Worm (Caenorhabditis elegans) whole organism, young adult: ENCODE data around the gene fbxa-160.
A peak's percentile ranks its signal among the peaks of the same experiment; 100 is the strongest.

Experiments used
- B0019.2 ChIP-seq: fragments of 200-800 bp; sonication (Bioruptor generic); conservative IDR thresholded peaks from 2 replicates; pipeline ENCODE4 v1.3.6; 2022; ENCODE audit warnings: missing genetic modification reagents, missing genetic modification characterization, missing compliant biosample characterization
- B0336.3 ChIP-seq: fragments of 200-800 bp; sonication (Bioruptor generic); IDR thresholded peaks from 2 replicates; pipeline ENCODE4 v1.3.6; 2022; ENCODE audit warnings: missing genetic modification characterization, missing compliant biosample characterization
- C06A6.2 ChIP-seq: fragments of 200-800 bp; sonication (Bioruptor generic); conservative IDR thresholded peaks from 2 replicates; pipeline ENCODE4 v1.3.6; 2022; ENCODE audit warnings: missing genetic modification characterization, missing compliant biosample characterization
- F22D6.2 ChIP-seq: sonication (generic microtip); optimal IDR thresholded peaks from 2 replicates; lab custom pipeline; 2016; ENCODE audit warnings: mild to moderate bottlenecking, missing genetic modification characterization, missing compliant biosample characterization
- F23B12.7 ChIP-seq: sonication (generic microtip); optimal IDR thresholded peaks from 2 replicates; lab custom pipeline; 2017; ENCODE audit warnings: missing genetic modification characterization, mild to moderate bottlenecking, missing compliant biosample characterization, antibody characterized with exemption, moderate library complexity; ENCODE audit not compliant: insufficient read depth
- F33H1.4 ChIP-seq: fragments of 200-800 bp; sonication (Bioruptor generic); IDR thresholded peaks from 2 replicates; pipeline ENCODE4 v1.3.6; 2022; ENCODE audit warnings: missing genetic modification reagents, missing genetic modification characterization, missing compliant biosample characterization
- F39B2.1 ChIP-seq: fragments of 200-800 bp; sonication (Bioruptor generic); IDR thresholded peaks from 2 replicates; pipeline ENCODE4 v1.3.6; 2022; ENCODE audit warnings: missing genetic modification reagents, missing genetic modification characterization, missing compliant biosample characterization
- F57A8.1 ChIP-seq: fragments of 200-800 bp; sonication (Bioruptor generic); optimal IDR thresholded peaks from 2 replicates; lab custom pipeline; 2018; ENCODE audit warnings: mild to moderate bottlenecking, missing genetic modification characterization, moderate library complexity, missing compliant biosample characterization
- K11D2.4 ChIP-seq: fragments of 200-800 bp; sonication (Bioruptor generic); IDR thresholded peaks from 2 replicates; pipeline ENCODE4 v1.3.6; 2022; ENCODE audit warnings: missing genetic modification reagents, missing genetic modification characterization, missing compliant biosample characterization
- Y53F4B.3 ChIP-seq: fragments of 200-800 bp; sonication (Bioruptor generic); IDR thresholded peaks from 2 replicates; pipeline ENCODE4 v1.3.6; 2022; ENCODE audit warnings: missing genetic modification reagents, missing genetic modification characterization, missing compliant biosample characterization
- Y53G8AR.9 ChIP-seq: fragments of 200-800 bp; sonication (Bioruptor generic); conservative IDR thresholded peaks from 2 replicates; pipeline ENCODE4 v1.3.6; 2022; ENCODE audit warnings: missing genetic modification reagents, missing genetic modification characterization, missing compliant biosample characterization
- Y56A3A.18 ChIP-seq: fragments of 200-800 bp; sonication (Bioruptor generic); IDR thresholded peaks from 2 replicates; pipeline ENCODE4 v1.3.6; 2022; ENCODE audit warnings: missing genetic modification reagents, missing genetic modification characterization, missing compliant biosample characterization
- Y95B8A.8 ChIP-seq: fragments of 200-800 bp; sonication (Bioruptor generic); IDR thresholded peaks from 2 replicates; pipeline ENCODE4 v1.3.6; 2022; ENCODE audit warnings: missing genetic modification reagents, missing genetic modification characterization, missing compliant biosample characterization
- akir-1 ChIP-seq: fragments of 200-800 bp; sonication (Bioruptor generic); optimal IDR thresholded peaks from 2 replicates; lab custom pipeline; 2018; ENCODE audit warnings: mild to moderate bottlenecking, missing genetic modification characterization, moderate library complexity, missing compliant biosample characterization
- attf-5 ChIP-seq: fragments of 200-800 bp; sonication (Bioruptor generic); optimal IDR thresholded peaks from 2 replicates; lab custom pipeline; 2018; ENCODE audit warnings: mild to moderate bottlenecking, missing genetic modification characterization, missing compliant biosample characterization
- cebp-1 ChIP-seq, 2 experiments: fragments of 200-800 bp in 1 of 2; sonication (Bioruptor generic) in 1 of 2; sonication (generic microtip) in 1 of 2; IDR thresholded peaks in 1 of 2; optimal IDR thresholded peaks in 1 of 2; 2 replicates each; pipeline versions ENCODE4 v1.3.6 to Lab custom; 2017 to 2022; ENCODE audit warnings: missing compliant biosample characterization in 2 of 2, missing genetic modification characterization in 2 of 2, mild to moderate bottlenecking in 1 of 2, missing genetic modification reagents in 1 of 2, moderate library complexity in 1 of 2
- ceh-100 ChIP-seq: fragments of 200-800 bp; sonication (Bioruptor generic); IDR thresholded peaks from 2 replicates; pipeline ENCODE4 v1.3.6; 2022; ENCODE audit warnings: missing genetic modification reagents, missing genetic modification characterization, missing compliant biosample characterization
- dpff-1 ChIP-seq: sonication (generic microtip); optimal IDR thresholded peaks from 2 replicates; lab custom pipeline; 2017; ENCODE audit warnings: mild to moderate bottlenecking, missing genetic modification characterization, missing compliant biosample characterization
- egl-44 ChIP-seq: fragments of 200-800 bp; sonication (Bioruptor generic); IDR thresholded peaks from 2 replicates; pipeline ENCODE4 v1.3.6; 2022; ENCODE audit warnings: missing genetic modification reagents, missing genetic modification characterization, missing compliant biosample characterization
- ekl-4 ChIP-seq: fragments of 200-800 bp; sonication (Bioruptor generic); IDR thresholded peaks from 2 replicates; pipeline ENCODE4 v1.3.6; 2022; ENCODE audit warnings: missing genetic modification reagents, missing genetic modification characterization, missing compliant biosample characterization
- fkh-3 ChIP-seq: sonication (generic microtip); optimal IDR thresholded peaks from 2 replicates; lab custom pipeline; 2016; ENCODE audit warnings: mild to moderate bottlenecking, missing genetic modification characterization, missing compliant biosample characterization
- gei-17 ChIP-seq: fragments of 200-800 bp; sonication (Bioruptor generic); optimal IDR thresholded peaks from 2 replicates; lab custom pipeline; 2018; ENCODE audit warnings: mild to moderate bottlenecking, missing genetic modification characterization, missing compliant biosample characterization
- hlh-12 ChIP-seq: sonication (generic microtip); optimal IDR thresholded peaks from 2 replicates; lab custom pipeline; 2016; ENCODE audit warnings: missing genetic modification characterization, missing compliant biosample characterization
- let-607 ChIP-seq, 2 experiments: fragments of 200-800 bp in 1 of 2; sonication (Bioruptor generic) in 1 of 2; sonication (generic microtip) in 1 of 2; optimal IDR thresholded peaks; 2 replicates each; lab custom pipeline; 2016 to 2018; ENCODE audit warnings: mild to moderate bottlenecking in 2 of 2, missing compliant biosample characterization in 2 of 2, missing genetic modification characterization in 2 of 2, moderate library complexity in 2 of 2, missing genotype in 1 of 2
- lin-54 ChIP-seq: fragments of 200-800 bp; sonication (Bioruptor generic); optimal IDR thresholded peaks from 2 replicates; lab custom pipeline; 2018; ENCODE audit warnings: mild to moderate bottlenecking, missing genetic modification characterization, missing compliant biosample characterization
- madf-3 ChIP-seq: fragments of 200-800 bp; sonication (Bioruptor generic); IDR thresholded peaks from 2 replicates; pipeline ENCODE4 v1.3.6; 2022; ENCODE audit warnings: missing genetic modification reagents, missing genetic modification characterization, missing compliant biosample characterization
- madf-6 ChIP-seq: fragments of 200-800 bp; sonication (Bioruptor generic); IDR thresholded peaks from 2 replicates; pipeline ENCODE4 v1.3.6; 2022; ENCODE audit warnings: missing genetic modification reagents, missing genetic modification characterization, missing compliant biosample characterization
- mcd-1 ChIP-seq: fragments of 200-800 bp; sonication (Bioruptor generic); IDR thresholded peaks from 2 replicates; pipeline ENCODE4 v1.3.6; 2022; ENCODE audit warnings: missing genetic modification reagents, missing genetic modification characterization, missing compliant biosample characterization
- mel-28 ChIP-seq: sonication (generic microtip); optimal IDR thresholded peaks from 2 replicates; lab custom pipeline; 2016; ENCODE audit warnings: borderline replicate concordance, mild to moderate bottlenecking, missing genetic modification characterization, missing compliant biosample characterization
- nfya-2 ChIP-seq: fragments of 200-800 bp; sonication (Bioruptor generic); IDR thresholded peaks from 2 replicates; pipeline ENCODE4 v1.3.6; 2022; ENCODE audit warnings: missing genetic modification reagents, missing genetic modification characterization, missing compliant biosample characterization
- nhr-179 ChIP-seq: sonication (generic microtip); optimal IDR thresholded peaks from 2 replicates; lab custom pipeline; 2016; ENCODE audit warnings: mild to moderate bottlenecking, missing genetic modification characterization, missing compliant biosample characterization
- nhr-27 ChIP-seq: fragments of 200-800 bp; sonication (Bioruptor generic); optimal IDR thresholded peaks from 2 replicates; lab custom pipeline; 2018; ENCODE audit warnings: mild to moderate bottlenecking, missing genetic modification characterization, moderate library complexity, missing compliant biosample characterization
- pha-4 ChIP-seq: fragments of 150-350 bp; sonication (generic microtip); optimal IDR thresholded peaks from 2 replicates; lab custom pipeline; 2014; ENCODE audit warnings: missing biosample characterization, missing genetic modification reagents, missing genetic modification characterization
- unc-62 ChIP-seq: fragments of 150-350 bp; optimal IDR thresholded peaks from 2 replicates; lab custom pipeline; 2014; ENCODE audit warnings: missing biosample characterization, missing genetic modification reagents, missing genetic modification characterization
- zfh-2 ChIP-seq: fragments of 200-800 bp; sonication (Bioruptor generic); conservative IDR thresholded peaks from 2 replicates; pipeline ENCODE4 v1.3.6; 2022; ENCODE audit warnings: missing genetic modification reagents, missing genetic modification characterization, missing compliant biosample characterization
- ztf-18 ChIP-seq: sonication (generic microtip); optimal IDR thresholded peaks from 2 replicates; lab custom pipeline; 2016; ENCODE audit warnings: missing genotype, mild to moderate bottlenecking, missing genetic modification characterization, missing compliant biosample characterization
- ztf-22 ChIP-seq: fragments of 200-800 bp; sonication (Bioruptor generic); optimal IDR thresholded peaks from 2 replicates; lab custom pipeline; 2018; ENCODE audit warnings: mild to moderate bottlenecking, missing genetic modification characterization, moderate library complexity, missing compliant biosample characterization
- ztf-6 ChIP-seq: fragments of 200-800 bp; sonication (Bioruptor generic); IDR thresholded peaks from 2 replicates; pipeline ENCODE4 v1.3.6; 2022; ENCODE audit warnings: missing genetic modification reagents, missing genetic modification characterization, missing compliant biosample characterization

fbxa-160 gene

DNA sequence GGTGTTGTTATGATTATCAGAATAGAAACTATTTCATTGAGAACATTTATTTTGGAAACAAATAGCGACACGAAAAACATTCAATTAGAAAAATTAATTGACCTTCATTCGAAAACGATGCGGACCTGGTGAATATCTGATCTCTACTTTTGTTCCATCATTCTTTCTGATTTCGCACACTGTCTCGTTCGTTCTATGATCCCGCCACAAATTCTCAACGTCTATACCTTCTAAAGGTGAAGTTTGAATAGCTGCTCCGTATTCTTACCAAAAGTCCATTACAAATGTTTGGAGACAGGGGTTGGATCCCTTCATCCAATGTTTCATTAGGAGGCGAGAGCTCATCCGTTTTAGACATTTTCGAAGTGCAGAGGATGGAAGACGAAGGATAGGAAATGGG lies 27.3 kb upstream of the fbxa-160 start, which contains the start of gene fbxb-16 (continued):
- no peak for TF ChIP-seq Y53F4B.3 (GFP tag; lab: Robert Waterston, UW)
- no peak for TF ChIP-seq akir-1 (GFP tag; lab: Kevin White, UChicago)
- TF ChIP-seq nhr-179 (tag; lab: Kevin White, UChicago) = no peak
- TF ChIP-seq, all 124 proteins: peak for 0

DNA sequence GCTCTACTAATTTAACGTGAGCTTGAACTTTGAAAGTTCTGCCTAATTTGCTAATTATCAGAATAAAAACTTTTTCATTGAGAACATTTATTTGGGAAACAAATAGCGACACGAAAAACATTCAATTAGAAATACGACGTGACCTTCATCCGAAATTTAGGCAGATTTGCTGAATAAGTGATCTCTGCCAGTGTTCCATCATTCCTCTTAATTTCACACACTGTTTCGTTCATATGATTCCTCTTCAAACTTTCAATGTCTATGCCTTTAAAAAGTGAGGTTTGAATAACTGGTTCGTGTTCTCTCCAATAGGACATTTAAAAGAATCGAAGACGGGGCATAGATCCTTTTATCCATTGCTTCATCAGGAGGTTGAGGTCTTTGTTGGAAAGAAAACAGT lies 26.0 kb upstream of the fbxa-160 start, which contains the start of gene fbxb-20:
Gene fbxb-20 (minus strand): TSS at position 101 of the 400 bp plus-strand sequence.
- TF ChIP-seq fkh-3 (tag; lab: Kevin White, UChicago) (no peak), let-607 (tag; optimal IDR thresholded peaks at IDR 0.05; lab: Kevin White, UChicago) (no peak), Y95B8A.8 (no peak), gei-17 (no peak), ceh-100 (no peak), Y56A3A.18 (GFP tag; lab: Robert Waterston, UW) (no peak), B0336.3 (no peak), madf-3 (GFP tag; lab: Robert Waterston, UW) (no peak), hlh-12 (tag; lab: Kevin White, UChicago) (no peak), F33H1.4 (GFP tag; lab: Robert Waterston, UW) (no peak), attf-5 (GFP tag; lab: Kevin White, UChicago) (no peak), K11D2.4 (GFP tag; lab: Robert Waterston, UW) (no peak)

DNA sequence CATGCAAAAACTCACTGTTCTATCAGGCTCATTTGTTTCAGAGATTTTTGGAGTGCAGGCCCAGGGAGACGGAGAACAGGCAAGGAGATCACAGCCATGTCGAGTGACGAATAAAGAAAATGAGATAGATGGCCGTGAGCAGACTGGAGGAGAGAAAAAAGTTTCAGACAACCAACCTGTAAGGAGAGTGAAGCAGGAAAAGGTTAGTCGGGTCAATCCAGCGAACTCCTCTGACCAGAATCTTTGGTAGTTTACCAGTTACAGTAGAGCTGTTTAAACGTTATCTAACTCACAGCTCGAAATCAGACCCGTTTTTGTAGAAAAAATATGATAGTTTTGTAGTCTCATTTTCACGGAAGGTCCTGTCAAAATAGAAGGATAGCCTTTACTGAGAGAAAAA lies 24.3 kb upstream of the fbxa-160 start, which contains the start of gene fbxb-21:
Gene fbxb-21 (minus strand): TSS at position 101 of the 400 bp plus-strand sequence.
- TF ChIP-seq ekl-4 (GFP tag; lab: Robert Waterston, UW) (no peak), madf-6 (no peak), zfh-2 (no peak), F22D6.2 (tag; lab: Kevin White, UChicago) (no peak), ztf-18 (tag; lab: Kevin White, UChicago) (no peak), mcd-1 (GFP tag; lab: Robert Waterston, UW) (no peak), Y53G8AR.9 (no peak), pha-4 (no peak), nfya-2 (GFP tag; lab: Robert Waterston, UW) (no peak), dpff-1 (tag; lab: Kevin White, UChicago) (no peak), madf-3 (GFP tag; lab: Robert Waterston, UW) (no peak), C06A6.2 (GFP tag; lab: Robert Waterston, UW) (no peak), B0019.2 (GFP tag; lab: Robert Waterston, UW) (no peak)

DNA sequence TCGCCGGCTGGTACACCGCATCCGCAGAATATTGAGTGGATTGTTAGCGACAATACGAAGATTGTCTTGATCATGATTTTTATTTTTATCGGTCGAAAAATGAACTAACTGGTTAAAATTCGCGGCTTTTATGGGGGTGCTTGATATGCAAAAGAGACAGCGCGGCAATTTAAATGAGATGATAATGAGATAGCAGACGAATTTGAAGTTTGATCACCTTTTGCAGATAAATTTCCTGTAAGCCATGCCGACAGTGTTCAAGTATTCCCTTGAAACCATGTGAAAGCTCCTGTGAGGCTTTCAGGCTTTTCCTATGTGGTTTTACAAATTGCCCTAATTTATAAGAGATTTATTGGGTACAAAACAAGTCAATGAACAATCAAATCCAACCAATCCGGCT lies 21.7 kb upstream of the fbxa-160 start, which contains the start of gene ZC204.17:
Gene ZC204.17 (minus strand): TSS at position 101 of the 400 bp plus-strand sequence.
- no peak for TF ChIP-seq mel-28 (tag; lab: Kevin White, UChicago)
- TF ChIP-seq, all 124 proteins: peak for 0

- TF ChIP-seq ztf-6 (GFP tag; lab: Robert Waterston, UW) (no peak), F39B2.1 (GFP tag; lab: Robert Waterston, UW) (no peak), zfh-2 (peak; percentile 84)
- TF ChIP-seq, all 124 proteins: peak for 1
Observed at ce11 chrII:1644777-1645348, 20.4 kb upstream of the fbxa-160 start, which contains the start of gene ZC204.6. ZC204.6 (minus strand) TSS chrII:1644827.

ce11 chrII:1640496-1640895 lies 16.0 kb upstream of the fbxa-160 start, which contains the start of gene srh-72:
srh-72 (minus strand) TSS chrII:1640596.
- no peak for TF ChIP-seq ekl-4 (GFP tag; lab: Robert Waterston, UW)
- no peak for TF ChIP-seq ztf-22 (GFP tag; lab: Kevin White, UChicago)
- no peak for TF ChIP-seq Y53G8AR.9
- no peak for TF ChIP-seq F23B12.7
- no peak for TF ChIP-seq lin-54 (GFP tag; lab: Kevin White, UChicago)
- no peak for TF ChIP-seq attf-5 (GFP tag; lab: Kevin White, UChicago)
- TF ChIP-seq nhr-27 = no peak
- TF ChIP-seq unc-62 = no peak
- no peak for TF ChIP-seq Y53F4B.3 (GFP tag; lab: Robert Waterston, UW)
- no peak for TF ChIP-seq cebp-1 (GFP tag; IDR thresholded peaks at IDR 0.05; lab: Robert Waterston, UW)
- TF ChIP-seq cebp-1 (tag; optimal IDR thresholded peaks at IDR 0.05; lab: Kevin White, UChicago) = no peak
- TF ChIP-seq gei-17 = no peak
- no peak for TF ChIP-seq egl-44 (GFP tag; lab: Robert Waterston, UW)
- no peak for TF ChIP-seq F57A8.1 (GFP tag; lab: Kevin White, UChicago)
